Worm (Caenorhabditis elegans): Measurements from ENCODE around the gene lgg-1.

lgg-1 gene

DNA sequence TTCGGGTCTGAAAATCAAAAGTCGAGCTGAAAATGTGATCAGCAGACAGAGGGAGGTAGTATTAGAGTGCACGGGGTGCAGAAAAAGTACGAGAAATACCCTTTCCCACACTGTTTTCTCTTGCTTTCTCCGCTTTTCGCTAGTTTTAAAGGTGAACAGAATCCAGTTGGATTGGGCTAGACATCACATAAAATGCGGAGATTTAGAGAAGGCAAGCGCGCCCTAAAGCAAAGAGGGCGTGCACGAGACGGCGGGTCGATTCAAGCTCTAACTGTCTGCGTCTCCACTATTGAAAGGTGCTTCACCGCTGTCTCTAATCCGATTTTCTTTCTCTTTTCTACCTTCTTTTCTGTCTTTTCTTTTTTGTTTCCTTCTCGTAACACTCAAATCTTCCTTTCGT, 22.6 kb upstream of the lgg-1 start:
- TF ChIP-seq nhr-21 (tag; optimal IDR thresholded peaks at IDR 0.05) (peak; percentile 81), ceh-82 (tag; optimal IDR thresholded peaks at IDR 0.05) (no peak), unc-39 (tag; optimal IDR thresholded peaks at IDR 0.05) (no peak), ztf-1 (GFP tag; conservative IDR thresholded peaks at IDR 0.05) (no peak), Y55F3AM.14 (GFP tag; optimal IDR thresholded peaks at IDR 0.05) (no peak), aly-2 (tag; optimal IDR thresholded peaks at IDR 0.05) (no peak), dmd-4 (tag; optimal IDR thresholded peaks at IDR 0.05) (no peak), mbf-1 (tag; optimal IDR thresholded peaks at IDR 0.05) (no peak), sem-4 (tag; optimal IDR thresholded peaks at IDR 0.05) (no peak), F13H6.1 (tag; optimal IDR thresholded peaks at IDR 0.05) (peak; percentile 88), alr-1 (tag; optimal IDR thresholded peaks at IDR 0.05) (no peak), R02D3.7 (tag; optimal IDR thresholded peaks at IDR 0.05) (no peak), lin-13 (GFP tag; optimal IDR thresholded peaks at IDR 0.05) (peak; percentile 77), egl-27 (tag; optimal IDR thresholded peaks at IDR 0.05) (peak; percentile 56), ZK546.5 (tag; optimal IDR thresholded peaks at IDR 0.05) (no peak), ztf-11 (tag; optimal IDR thresholded peaks at IDR 0.05) (no peak), nhr-129 (tag; optimal IDR thresholded peaks at IDR 0.05) (peak; percentile 89), mab-5 (tag; optimal IDR thresholded peaks at IDR 0.05) (peak; percentile 71), skn-1 (tag; optimal IDR thresholded peaks at IDR 0.05) (no peak), gmeb-1 (tag; optimal IDR thresholded peaks at IDR 0.05) (peak; percentile 77), nhr-11 (tag; optimal IDR thresholded peaks at IDR 0.05) (no peak), elt-3 (tag; optimal IDR thresholded peaks at IDR 0.05) (no peak), snpc-4 (tag; optimal IDR thresholded peaks at IDR 0.05) (peak; percentile 66), nhr-6 (tag; optimal IDR thresholded peaks at IDR 0.05) (peak; percentile 22), nhr-12 (tag; optimal IDR thresholded peaks at IDR 0.05) (no peak), blmp-1 (tag; optimal IDR thresholded peaks at IDR 0.05; ENCODE audit: insufficient read depth) (peak; percentile 92), nhr-237 (tag; optimal IDR thresholded peaks at IDR 0.05) (peak; percentile 40), sma-3 (GFP tag; optimal IDR thresholded peaks at IDR 0.05) (peak; percentile 80), nhr-25 (tag; optimal IDR thresholded peaks at IDR 0.05) (peak; percentile 79), crh-2 (tag; optimal IDR thresholded peaks at IDR 0.05) (peak; percentile 88), fos-1 (tag; optimal IDR thresholded peaks at IDR 0.05) (peak; percentile 53), ama-1 (optimal IDR thresholded peaks at IDR 0.05) (no peak), peb-1 (tag; optimal IDR thresholded peaks at IDR 0.05) (no peak), ceh-16 (tag; optimal IDR thresholded peaks at IDR 0.05) (no peak), mdl-1 (tag; optimal IDR thresholded peaks at IDR 0.05) (peak; percentile 91 to 94), lsy-2 (tag; optimal IDR thresholded peaks at IDR 0.05) (peak; percentile 66 to 88), unc-62 (GFP tag; optimal IDR thresholded peaks at IDR 0.05) (no peak), C34F6.9 (tag; optimal IDR thresholded peaks at IDR 0.05) (peak; percentile 93), nhr-10 (tag; optimal IDR thresholded peaks at IDR 0.05) (no peak), nhr-23 (tag; optimal IDR thresholded peaks at IDR 0.05) (no peak), elt-1 (tag; optimal IDR thresholded peaks at IDR 0.05) (no peak), nhr-77 (tag; optimal IDR thresholded peaks at IDR 0.05) (no peak), lin-11 (tag; optimal IDR thresholded peaks at IDR 0.05) (peak; percentile 83), unc-55 (GFP tag; optimal IDR thresholded peaks at IDR 0.05) (peak; percentile 91), lin-39 (tag; optimal IDR thresholded peaks at IDR 0.05) (no peak), zag-1 (tag; optimal IDR thresholded peaks at IDR 0.05) (peak; percentile 56), sma-9 (GFP tag; optimal IDR thresholded peaks at IDR 0.05) (peak; percentile 90), sma-9 (tag; optimal IDR thresholded peaks at IDR 0.05) (no peak), ztf-4 (tag; optimal IDR thresholded peaks at IDR 0.05) (peak; percentile 60)

Measured in whole organism, L2 larva.